Fruit fly (Drosophila melanogaster) S2 (cell line): Measurements from ENCODE around the gene Tim17b1.

Experiments
- CG8478 ChIP-seq: fragments of >200 bp; optimal IDR thresholded peaks from 2 replicates; lab custom pipeline; 2018
- CTCF ChIP-seq, 2 experiments: fragments of >200 bp; optimal IDR thresholded peaks; 2 replicates each; lab custom pipeline; 2018

- no peak for TF ChIP-seq CG8478 (lab: Kevin White, UChicago)
- TF ChIP-seq CTCF (optimal IDR thresholded peaks at IDR 0.05; lab: Kevin White, UChicago) = no peak
Measured at dm6 chr3R:5270806-5271205, 29.1 kb upstream of the Tim17b1 start.
